Fruit fly (Drosophila melanogaster) whole organism, embryonic: ENCODE measurements around the gene Or33b.

Experiments
- Aef1 ChIP-seq: fragments of 200-800 bp; sonication (Bioruptor generic); IDR thresholded peaks from 3 replicates; pipeline ENCODE4 v1.3.6; 2022; ENCODE audit warnings: missing biosample characterization, missing genetic modification characterization
- Awh ChIP-seq: fragments of 200-800 bp; sonication (Bioruptor generic); IDR thresholded peaks from 2 replicates; pipeline ENCODE4, ENCODE4 v1.3.6; 2022; ENCODE audit warnings: missing biosample characterization, missing genetic modification characterization
- CG10147 ChIP-seq: fragments of 200-800 bp; sonication (Bioruptor generic); optimal IDR thresholded peaks from 2 replicates; lab custom pipeline; 2019; ENCODE audit warnings: missing biosample characterization, mild to moderate bottlenecking, missing genetic modification characterization, moderate library complexity
- CG11504 ChIP-seq: fragments of 200-800 bp; sonication (Bioruptor generic); optimal IDR thresholded peaks from 3 replicates; lab custom pipeline; 2019; ENCODE audit warnings: missing biosample characterization, mild to moderate bottlenecking, missing genetic modification characterization, moderate library complexity
- CG13424 ChIP-seq: fragments of 200-800 bp; sonication (Bioruptor generic); optimal IDR thresholded peaks from 2 replicates; lab custom pipeline; 2019; ENCODE audit warnings: missing biosample characterization, mild to moderate bottlenecking, missing genetic modification characterization, moderate library complexity
- CG14667 ChIP-seq: fragments of 200-800 bp; sonication (Bioruptor generic); IDR thresholded peaks from 2 replicates; pipeline ENCODE4 v1.3.6; 2022; ENCODE audit warnings: missing biosample characterization, missing genetic modification characterization
- CG15011 ChIP-seq: fragments of 200-800 bp; sonication (Bioruptor generic); optimal IDR thresholded peaks from 3 replicates; lab custom pipeline; 2018; ENCODE audit warnings: missing biosample characterization, mild to moderate bottlenecking, missing genetic modification characterization
- CG18619 ChIP-seq: fragments of 200-800 bp; sonication (Bioruptor generic); optimal IDR thresholded peaks from 3 replicates; lab custom pipeline; 2017; ENCODE audit warnings: missing biosample characterization, mild to moderate bottlenecking, missing genetic modification characterization
- CG32532 ChIP-seq: fragments of 200-800 bp; sonication (Bioruptor generic); IDR thresholded peaks from 2 replicates; pipeline ENCODE4 v1.3.6; 2022; ENCODE audit warnings: missing biosample characterization, missing genetic modification characterization
- CG32772 ChIP-seq: fragments of 200-800 bp; sonication (Bioruptor generic); IDR thresholded peaks from 2 replicates; pipeline ENCODE4 v1.3.6; 2022; ENCODE audit warnings: missing biosample characterization, missing genetic modification characterization
- CG3281 ChIP-seq: fragments of 200-800 bp; sonication (Bioruptor generic); optimal IDR thresholded peaks from 3 replicates; lab custom pipeline; 2017; ENCODE audit warnings: missing biosample characterization, mild to moderate bottlenecking, missing genetic modification characterization
- CG3847 ChIP-seq: fragments of 200-800 bp; sonication (Bioruptor generic); IDR thresholded peaks from 2 replicates; pipeline ENCODE4 v1.3.6; 2022; ENCODE audit warnings: missing biosample characterization, missing genetic modification characterization
- CG6689 ChIP-seq: fragments of 200-800 bp; sonication (Bioruptor generic); IDR thresholded peaks from 2 replicates; pipeline ENCODE4 v1.3.6; 2022; ENCODE audit warnings: missing biosample characterization, missing genetic modification characterization
- CG6791 ChIP-seq: fragments of 200-800 bp; sonication (Bioruptor generic); IDR thresholded peaks from 3 replicates; pipeline ENCODE4 v1.3.6; 2022; ENCODE audit warnings: missing biosample characterization, missing genetic modification characterization; ENCODE audit not compliant: partially characterized antibody
- CG9215 ChIP-seq: fragments of 200-800 bp; sonication (Bioruptor generic); IDR thresholded peaks from 2 replicates; pipeline ENCODE4 v1.3.6; 2022; ENCODE audit warnings: missing biosample characterization, missing genetic modification characterization
- CG9817 ChIP-seq: fragments of 200-800 bp; sonication (Bioruptor generic); optimal IDR thresholded peaks from 2 replicates; lab custom pipeline; 2018; ENCODE audit warnings: missing biosample characterization, mild to moderate bottlenecking, missing genetic modification characterization, moderate library complexity
- Deaf1 ChIP-seq: fragments of 200-800 bp; optimal IDR thresholded peaks from 3 replicates; lab custom pipeline; 2019; ENCODE audit warnings: missing biosample characterization, mild to moderate bottlenecking, missing genetic modification characterization, moderate library complexity
- Fer1 ChIP-seq: fragments of 200-800 bp; sonication (Bioruptor generic); optimal IDR thresholded peaks from 2 replicates; lab custom pipeline; 2017; ENCODE audit warnings: missing biosample characterization, mild to moderate bottlenecking, missing genetic modification characterization
- Meics ChIP-seq: fragments of 200-800 bp; sonication (Bioruptor generic); optimal IDR thresholded peaks from 2 replicates; lab custom pipeline; 2017; ENCODE audit warnings: missing biosample characterization, mild to moderate bottlenecking, missing genetic modification characterization
- NFAT ChIP-seq: fragments of 200-800 bp; sonication (Bioruptor generic); IDR thresholded peaks from 2 replicates; pipeline ENCODE4 v1.3.6; 2022; ENCODE audit warnings: missing biosample characterization, missing genetic modification characterization
- NfI ChIP-seq: fragments of 200-800 bp; sonication (Bioruptor generic); optimal IDR thresholded peaks from 3 replicates; lab custom pipeline; 2018; ENCODE audit warnings: missing biosample characterization, mild to moderate bottlenecking, missing genetic modification characterization, moderate library complexity
- Poxn ChIP-seq: fragments of 200-800 bp; sonication (Bioruptor generic); IDR thresholded peaks from 2 replicates; pipeline ENCODE4 v1.3.6; 2022; ENCODE audit warnings: missing biosample characterization, missing genetic modification characterization
- Taf1 ChIP-seq: fragments of 200-800 bp; sonication (Bioruptor generic); IDR thresholded peaks from 2 replicates; pipeline ENCODE4 v1.3.6; 2022; ENCODE audit warnings: missing biosample characterization, missing genetic modification characterization
- chm ChIP-seq: fragments of 200-800 bp; sonication (Bioruptor generic); IDR thresholded peaks from 2 replicates; pipeline ENCODE4 v1.3.6; 2022; ENCODE audit warnings: missing biosample characterization, missing genetic modification characterization
- ci ChIP-seq: fragments of 200-800 bp; sonication (Bioruptor generic); IDR thresholded peaks from 3 replicates; pipeline ENCODE4 v1.3.6; 2022; ENCODE audit warnings: missing biosample characterization, missing genetic modification characterization
- her ChIP-seq: fragments of 200-800 bp; sonication (Bioruptor generic); optimal IDR thresholded peaks from 2 replicates; lab custom pipeline; 2016; ENCODE audit warnings: missing biosample characterization, missing genetic modification characterization
- hth ChIP-seq: fragments of >200 bp; optimal IDR thresholded peaks from 2 replicates; lab custom pipeline; 2017; ENCODE audit warnings: inconsistent platforms
- ken ChIP-seq: fragments of 200-800 bp; sonication (Bioruptor generic); IDR thresholded peaks from 3 replicates; pipeline ENCODE4 v1.3.6; 2022; ENCODE audit warnings: missing biosample characterization, missing genetic modification characterization
- lilli ChIP-seq: fragments of 200-800 bp; sonication (Bioruptor generic); optimal IDR thresholded peaks from 3 replicates; lab custom pipeline; 2016; ENCODE audit warnings: missing biosample characterization, missing genetic modification characterization
- lmd ChIP-seq: fragments of 200-800 bp; sonication (Bioruptor generic); IDR thresholded peaks from 2 replicates; pipeline ENCODE4 v1.3.6; 2022; ENCODE audit warnings: missing biosample characterization, missing genetic modification characterization
- maf-S ChIP-seq: fragments of 200-800 bp; sonication (Bioruptor generic); optimal IDR thresholded peaks from 2 replicates; lab custom pipeline; 2016; ENCODE audit warnings: missing biosample characterization, missing genetic modification characterization
- mld ChIP-seq: fragments of 200-800 bp; sonication (Bioruptor generic); IDR thresholded peaks from 3 replicates; pipeline ENCODE4 v1.3.6; 2022; ENCODE audit warnings: missing biosample characterization, missing genetic modification characterization; ENCODE audit not compliant: partially characterized antibody
- pan ChIP-seq, 4 experiments: fragments of >200 bp in 3 of 4; fragments of 200-800 bp in 1 of 4; sonication (Bioruptor generic) in 1 of 4; optimal IDR thresholded peaks in 3 of 4; IDR thresholded peaks in 1 of 4; 2 replicates each; pipeline versions ENCODE4 v1.3.6 to Lab custom; 2017 to 2022; ENCODE audit warnings: missing biosample characterization in 2 of 4, missing genetic modification characterization in 2 of 4, mixed read lengths in 1 of 4
- pros ChIP-seq: fragments of 200-800 bp; sonication (Bioruptor generic); optimal IDR thresholded peaks from 3 replicates; lab custom pipeline; 2019; ENCODE audit warnings: missing biosample characterization, mild to moderate bottlenecking, missing genetic modification characterization, moderate library complexity
- psq ChIP-seq: fragments of 200-800 bp; sonication (Bioruptor generic); optimal IDR thresholded peaks from 2 replicates; lab custom pipeline; 2017; ENCODE audit warnings: missing biosample characterization, missing genetic modification characterization
- schlank ChIP-seq: fragments of 200-800 bp; sonication (Bioruptor generic); optimal IDR thresholded peaks from 2 replicates; lab custom pipeline; 2018; ENCODE audit warnings: missing biosample characterization, mild to moderate bottlenecking, missing genetic modification characterization
- scrt ChIP-seq: fragments of 200-800 bp; sonication (Bioruptor generic); optimal IDR thresholded peaks from 2 replicates; lab custom pipeline; 2018; ENCODE audit warnings: missing biosample characterization, mild to moderate bottlenecking, missing genetic modification characterization, moderate library complexity
- seq ChIP-seq: fragments of 200-800 bp; sonication (Bioruptor generic); IDR thresholded peaks from 2 replicates; pipeline ENCODE4 v1.3.6; 2022; ENCODE audit warnings: missing biosample characterization, missing genetic modification characterization
- slbo ChIP-seq: fragments of 200-800 bp; sonication (Bioruptor generic); IDR thresholded peaks from 2 replicates; pipeline ENCODE4 v1.3.6; 2022; ENCODE audit warnings: missing biosample characterization, missing genetic modification characterization
- tgo ChIP-seq: fragments of 200-800 bp; sonication (Bioruptor generic); IDR thresholded peaks from 3 replicates; pipeline ENCODE4 v1.3.6; 2022; ENCODE audit warnings: missing biosample characterization, missing genetic modification characterization
- toy ChIP-seq: fragments of 200-800 bp; sonication (Bioruptor generic); IDR thresholded peaks from 2 replicates; pipeline ENCODE4 v1.3.6; 2022; ENCODE audit warnings: missing biosample characterization, missing genetic modification characterization
- wdn ChIP-seq: fragments of 200-800 bp; sonication (Bioruptor generic); IDR thresholded peaks from 2 replicates; pipeline ENCODE4 v1.3.6; 2022; ENCODE audit warnings: missing biosample characterization, missing genetic modification characterization
- zfh2 ChIP-seq: fragments of 200-800 bp; sonication (Bioruptor generic); optimal IDR thresholded peaks from 2 replicates; lab custom pipeline; 2016; ENCODE audit warnings: missing biosample characterization, missing genetic modification characterization

Or33b gene

DNA sequence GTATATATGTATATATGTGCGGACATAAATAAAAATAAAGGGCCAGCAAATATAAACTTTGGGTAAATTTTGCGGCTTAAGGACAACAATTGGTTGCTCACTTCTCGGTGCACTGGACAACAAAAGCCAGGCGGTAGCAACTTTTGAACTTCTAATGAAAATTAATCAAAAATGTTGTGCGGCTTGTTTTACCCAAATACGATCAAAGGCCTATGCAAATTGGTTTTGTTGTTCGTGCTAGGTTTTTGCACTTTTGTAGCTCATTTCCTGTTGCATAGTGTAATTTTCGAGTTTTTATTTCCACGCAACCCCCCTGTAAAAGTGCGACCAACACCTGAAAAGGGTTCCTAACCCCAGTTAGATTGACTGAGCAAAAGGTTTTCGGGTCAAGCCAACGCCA is 33.5 kb upstream of the Or33b start (continued):
- TF ChIP-seq CG3847, result 0 out of 2 replicates have a peak, but pooled peaks have one; percentile 16
- TF ChIP-seq zfh2, result peak; percentile 7
- TF ChIP-seq Poxn (GFP tag; lab: Robert Waterston, UW), result 0 out of 2 replicates have a peak, but pooled peaks have one; percentile 18
- peak; percentile 25 for TF ChIP-seq CG13424 (tag; lab: Kevin White, UChicago)
- TF ChIP-seq CG32772 (GFP tag; lab: Robert Waterston, UW), result peak; percentile 51; the same call in 1 of the 2 replicates
- peak; percentile 15 for TF ChIP-seq scrt (GFP tag; lab: Kevin White, UChicago)
- peak; percentile 15 for TF ChIP-seq schlank (tag; lab: Kevin White, UChicago)
- TF ChIP-seq CG14667 (GFP tag; lab: Robert Waterston, UW), result no peak
- TF ChIP-seq chm (GFP tag; lab: Robert Waterston, UW), result peak; percentile 31; the same call in 1 of the 2 replicates
- TF ChIP-seq CG6791 (GFP tag; lab: Robert Waterston, UW), result no peak
- peak; percentile 36 for TF ChIP-seq CG10147
- TF ChIP-seq ci, result 0 out of 3 replicates have a peak, but pooled peaks have one; percentile 41
- no peak for TF ChIP-seq pros (GFP tag; lab: Kevin White, UChicago)
- peak; percentile 44 for TF ChIP-seq Fer1
- TF ChIP-seq CG3281, result peak; percentile 36
- TF ChIP-seq ken (GFP tag; lab: Robert Waterston, UW), result 0 out of 3 replicates have a peak, but pooled peaks have one; percentile 12
- TF ChIP-seq CG32532 (GFP tag; lab: Robert Waterston, UW), result peak; percentile 67
- TF ChIP-seq Taf1 (GFP tag; lab: Robert Waterston, UW), result no peak
- TF ChIP-seq CG9215 (GFP tag; lab: Robert Waterston, UW), result peak; percentile 28; the same call in 1 of the 2 replicates
- 0 out of 2 replicates have a peak, but pooled peaks have one; percentile 13 for TF ChIP-seq NFAT (GFP tag; lab: Robert Waterston, UW)
- peak; percentile 26; the same call in 1 of the 3 replicates for TF ChIP-seq tgo (GFP tag; lab: Robert Waterston, UW)
- no peak for TF ChIP-seq CG15011 (GFP tag; lab: Kevin White, UChicago)
- peak; percentile 34 for TF ChIP-seq NfI
- no peak for TF ChIP-seq maf-S (GFP tag; lab: Kevin White, UChicago)
- peak; percentile 11 for TF ChIP-seq CG9817 (tag; lab: Kevin White, UChicago)
- TF ChIP-seq toy (GFP tag; lab: Robert Waterston, UW), result no peak
- TF ChIP-seq mld (GFP tag; lab: Robert Waterston, UW), result no peak
- TF ChIP-seq psq (GFP tag; lab: Kevin White, UChicago), result no peak
- 0 out of 2 replicates have a peak, but pooled peaks have one; percentile 13 for TF ChIP-seq seq (GFP tag; lab: Robert Waterston, UW)
- TF ChIP-seq CG6689, result peak; percentile 47; the same call in 1 of the 2 replicates
- TF ChIP-seq wdn (GFP tag; lab: Robert Waterston, UW), result 0 out of 2 replicates have a peak, but pooled peaks have one; percentile 26
- TF ChIP-seq Meics (GFP tag; lab: Kevin White, UChicago), result peak; percentile 56
- no peak for TF ChIP-seq Deaf1 (tag; lab: Kevin White, UChicago)
- TF ChIP-seq hth (lab: Kevin White, UChicago), result no peak
- no peak for TF ChIP-seq Aef1 (GFP tag; lab: Robert Waterston, UW)
- peak; percentile 35; the same call in 1 of the 2 replicates for TF ChIP-seq lmd
- TF ChIP-seq slbo (GFP tag; lab: Robert Waterston, UW), result peak; percentile 71
- TF ChIP-seq Awh (GFP tag; lab: Robert Waterston, UW), result peak; percentile 45; the same call in 1 of the 2 replicates
- no peak for TF ChIP-seq her (GFP tag; lab: Kevin White, UChicago)
- peak; percentile 40 for TF ChIP-seq CG11504
- TF ChIP-seq CG18619 (GFP tag; lab: Kevin White, UChicago), result peak; percentile 22
- peak; percentile 51 for TF ChIP-seq lilli (GFP tag; lab: Kevin White, UChicago)
- TF ChIP-seq pan (optimal IDR thresholded peaks at IDR 0.05; lab: Kevin White, UChicago), result no peak
- peak in 1 of 2 experiments; percentile 36 for TF ChIP-seq pan (GFP tag; optimal IDR thresholded peaks at IDR 0.05 in 1 of 2, IDR thresholded peaks at IDR 0.05 in 1 of 2)
